Fruit fly (Drosophila melanogaster) S2 (cell line): ENCODE data around the gene udt.

Experiments
- CG8478 ChIP-seq: fragments of >200 bp; optimal IDR thresholded peaks from 2 replicates; lab custom pipeline; 2018
- CTCF ChIP-seq, 2 experiments: fragments of >200 bp; optimal IDR thresholded peaks; 2 replicates each; lab custom pipeline; 2018

- TF ChIP-seq CG8478 (lab: Kevin White, UChicago) (no peak), CTCF (optimal IDR thresholded peaks at IDR 0.05; lab: Kevin White, UChicago) (no peak)
Observed at dm6 chr3R:23729632-23730471, 33.2 kb downstream of the udt start.
